Worm (Caenorhabditis elegans) whole organism, L4/young adult: Measurements from ENCODE around the gene Y49E10.4.

Experiments
- W03F9.2 ChIP-seq: fragments of 150-350 bp; optimal IDR thresholded peaks from 2 replicates; lab custom pipeline; 2014; ENCODE audit warnings: missing biosample characterization, missing genetic modification characterization
- dao-5 ChIP-seq: sonication (generic microtip); optimal IDR thresholded peaks from 2 replicates; lab custom pipeline; 2016; ENCODE audit warnings: missing genotype, missing genetic modification characterization, moderate library complexity, missing compliant biosample characterization
- him-1 ChIP-seq: sonication (generic microtip); optimal IDR thresholded peaks from 2 replicates; lab custom pipeline; 2016; ENCODE audit warnings: missing genotype, missing genetic modification reagents, missing genetic modification characterization, missing compliant biosample characterization

- TF ChIP-seq him-1 (tag; lab: Kevin White, UChicago) (no peak), dao-5 (no peak), W03F9.2 (tag; lab: Kevin White, UChicago) (no peak)
Observed at ce11 chrIII:12367891-12368290, 15.7 kb downstream of the Y49E10.4 start.
